Worm (Caenorhabditis elegans) whole organism, young adult: ENCODE data around the gene abu-9.

Experiments used
- B0035.1 ChIP-seq: sonication (generic microtip); optimal IDR thresholded peaks from 2 replicates; lab custom pipeline; 2016; ENCODE audit warnings: missing genetic modification characterization, mild to moderate bottlenecking, missing compliant biosample characterization, missing genotype, missing genetic modification reagents
- C06A6.2 ChIP-seq: fragments of 200-800 bp; sonication (Bioruptor generic); conservative IDR thresholded peaks from 2 replicates; pipeline ENCODE4 v1.3.6; 2022; ENCODE audit warnings: missing genetic modification characterization, missing compliant biosample characterization
- F10E7.11 ChIP-seq: sonication (generic microtip); optimal IDR thresholded peaks from 2 replicates; lab custom pipeline; 2017; ENCODE audit warnings: mild to moderate bottlenecking, missing genetic modification characterization, moderate library complexity, missing compliant biosample characterization
- F37B4.10 ChIP-seq: fragments of 200-800 bp; sonication (Bioruptor generic); IDR thresholded peaks from 2 replicates; pipeline ENCODE4 v1.3.6; 2022; ENCODE audit warnings: missing genetic modification characterization, missing compliant biosample characterization
- F49E8.2 ChIP-seq: sonication (generic microtip); optimal IDR thresholded peaks from 3 replicates; lab custom pipeline; 2017; ENCODE audit warnings: missing genetic modification characterization, mild to moderate bottlenecking, missing compliant biosample characterization, antibody characterized with exemption, moderate library complexity; ENCODE audit not compliant: insufficient read depth
- F57C9.4 ChIP-seq: sonication (generic microtip); optimal IDR thresholded peaks from 2 replicates; lab custom pipeline; 2017; ENCODE audit warnings: mild to moderate bottlenecking, missing genetic modification characterization, missing compliant biosample characterization
- T07F8.4 ChIP-seq: sonication (generic microtip); optimal IDR thresholded peaks from 2 replicates; lab custom pipeline; 2016; ENCODE audit warnings: mild to moderate bottlenecking, missing genetic modification characterization, moderate library complexity, missing compliant biosample characterization
- attf-5 ChIP-seq: fragments of 200-800 bp; sonication (Bioruptor generic); optimal IDR thresholded peaks from 2 replicates; lab custom pipeline; 2018; ENCODE audit warnings: mild to moderate bottlenecking, missing genetic modification characterization, missing compliant biosample characterization
- attf-6 ChIP-seq: fragments of 200-800 bp; sonication (Bioruptor generic); IDR thresholded peaks from 2 replicates; pipeline ENCODE4 v1.3.6; 2022; ENCODE audit warnings: missing genetic modification reagents, missing genetic modification characterization, missing compliant biosample characterization
- cebp-2 ChIP-seq: fragments of 200-800 bp; sonication (Bioruptor generic); IDR thresholded peaks from 2 replicates; pipeline ENCODE4 v1.3.6; 2022; ENCODE audit warnings: missing genetic modification characterization, missing compliant biosample characterization
- ceh-100 ChIP-seq: fragments of 200-800 bp; sonication (Bioruptor generic); IDR thresholded peaks from 2 replicates; pipeline ENCODE4 v1.3.6; 2022; ENCODE audit warnings: missing genetic modification reagents, missing genetic modification characterization, missing compliant biosample characterization
- ceh-40 ChIP-seq: fragments of 200-800 bp; sonication (Bioruptor generic); IDR thresholded peaks from 2 replicates; pipeline ENCODE4 v1.3.6; 2022; ENCODE audit warnings: missing genetic modification characterization, missing compliant biosample characterization
- ceh-91 ChIP-seq: fragments of 200-800 bp; sonication (Bioruptor generic); IDR thresholded peaks from 2 replicates; pipeline ENCODE4 v1.3.6; 2022; ENCODE audit warnings: missing genetic modification reagents, missing genetic modification characterization, missing compliant biosample characterization
- dox-1 ChIP-seq: fragments of 200-800 bp; sonication (Bioruptor generic); IDR thresholded peaks from 2 replicates; pipeline ENCODE4 v1.3.6; 2022; ENCODE audit warnings: missing genetic modification reagents, missing genetic modification characterization, missing compliant biosample characterization
- dpff-1 ChIP-seq: sonication (generic microtip); optimal IDR thresholded peaks from 2 replicates; lab custom pipeline; 2017; ENCODE audit warnings: mild to moderate bottlenecking, missing genetic modification characterization, missing compliant biosample characterization
- efl-1 ChIP-seq: fragments of 150-350 bp; optimal IDR thresholded peaks from 2 replicates; lab custom pipeline; 2014; ENCODE audit warnings: missing biosample characterization, missing genetic modification reagents, missing genetic modification characterization
- ekl-4 ChIP-seq: fragments of 200-800 bp; sonication (Bioruptor generic); IDR thresholded peaks from 2 replicates; pipeline ENCODE4 v1.3.6; 2022; ENCODE audit warnings: missing genetic modification reagents, missing genetic modification characterization, missing compliant biosample characterization
- let-607 ChIP-seq, 2 experiments: fragments of 200-800 bp in 1 of 2; sonication (Bioruptor generic) in 1 of 2; sonication (generic microtip) in 1 of 2; optimal IDR thresholded peaks; 2 replicates each; lab custom pipeline; 2016 to 2018; ENCODE audit warnings: mild to moderate bottlenecking in 2 of 2, missing compliant biosample characterization in 2 of 2, missing genetic modification characterization in 2 of 2, moderate library complexity in 2 of 2, missing genotype in 1 of 2
- lin-54 ChIP-seq: fragments of 200-800 bp; sonication (Bioruptor generic); optimal IDR thresholded peaks from 2 replicates; lab custom pipeline; 2018; ENCODE audit warnings: mild to moderate bottlenecking, missing genetic modification characterization, missing compliant biosample characterization
- madf-6 ChIP-seq: fragments of 200-800 bp; sonication (Bioruptor generic); IDR thresholded peaks from 2 replicates; pipeline ENCODE4 v1.3.6; 2022; ENCODE audit warnings: missing genetic modification reagents, missing genetic modification characterization, missing compliant biosample characterization
- mes-4 ChIP-seq: sonication (generic microtip); optimal IDR thresholded peaks from 2 replicates; lab custom pipeline; 2016; ENCODE audit warnings: missing genotype, missing genetic modification characterization, missing compliant biosample characterization
- nhr-27 ChIP-seq: fragments of 200-800 bp; sonication (Bioruptor generic); optimal IDR thresholded peaks from 2 replicates; lab custom pipeline; 2018; ENCODE audit warnings: mild to moderate bottlenecking, missing genetic modification characterization, moderate library complexity, missing compliant biosample characterization
- nhr-80 ChIP-seq: sonication (generic microtip); optimal IDR thresholded peaks from 2 replicates; lab custom pipeline; 2016; ENCODE audit warnings: missing genetic modification characterization, missing compliant biosample characterization
- nhr-90 ChIP-seq: sonication (generic microtip); optimal IDR thresholded peaks from 2 replicates; lab custom pipeline; 2016; ENCODE audit warnings: missing genotype, mild to moderate bottlenecking, missing genetic modification characterization, missing compliant biosample characterization
- somi-1 ChIP-seq: fragments of 200-800 bp; sonication (Bioruptor generic); optimal IDR thresholded peaks from 2 replicates; lab custom pipeline; 2018; ENCODE audit warnings: mild to moderate bottlenecking, missing genetic modification characterization, missing compliant biosample characterization
- sptf-2 ChIP-seq: fragments of 200-800 bp; sonication (Bioruptor generic); optimal IDR thresholded peaks from 2 replicates; lab custom pipeline; 2018; ENCODE audit warnings: mild to moderate bottlenecking, missing genetic modification characterization, missing compliant biosample characterization
- tbp1 ChIP-seq: fragments of 200-800 bp; sonication (Bioruptor generic); optimal IDR thresholded peaks from 2 replicates; lab custom pipeline; 2018; ENCODE audit warnings: mild to moderate bottlenecking, missing genetic modification characterization, missing compliant biosample characterization
- tbx-9 ChIP-seq: sonication (generic microtip); optimal IDR thresholded peaks from 2 replicates; lab custom pipeline; 2016; ENCODE audit warnings: borderline replicate concordance, missing genetic modification characterization, inconsistent platforms, missing compliant biosample characterization
- tlf-1 ChIP-seq: fragments of 200-800 bp; sonication (Bioruptor generic); optimal IDR thresholded peaks from 2 replicates; lab custom pipeline; 2018; ENCODE audit warnings: mild to moderate bottlenecking, missing genetic modification characterization, missing compliant biosample characterization
- zfh-2 ChIP-seq: fragments of 200-800 bp; sonication (Bioruptor generic); conservative IDR thresholded peaks from 2 replicates; pipeline ENCODE4 v1.3.6; 2022; ENCODE audit warnings: missing genetic modification reagents, missing genetic modification characterization, missing compliant biosample characterization
- ztf-3 ChIP-seq: fragments of 200-800 bp; sonication (Bioruptor generic); optimal IDR thresholded peaks from 2 replicates; lab custom pipeline; 2018; ENCODE audit warnings: mild to moderate bottlenecking, missing genetic modification characterization, missing compliant biosample characterization

Gene abu-9

ce11 chrX:8320889-8321288, 1.0 kb upstream of the abu-9 start, which contains the start of gene pqn-57:
Gene pqn-57 (minus strand): TSS chrX:8320989.
- no peak for TF ChIP-seq let-607 (tag; optimal IDR thresholded peaks at IDR 0.05; lab: Kevin White, UChicago)

DNA sequence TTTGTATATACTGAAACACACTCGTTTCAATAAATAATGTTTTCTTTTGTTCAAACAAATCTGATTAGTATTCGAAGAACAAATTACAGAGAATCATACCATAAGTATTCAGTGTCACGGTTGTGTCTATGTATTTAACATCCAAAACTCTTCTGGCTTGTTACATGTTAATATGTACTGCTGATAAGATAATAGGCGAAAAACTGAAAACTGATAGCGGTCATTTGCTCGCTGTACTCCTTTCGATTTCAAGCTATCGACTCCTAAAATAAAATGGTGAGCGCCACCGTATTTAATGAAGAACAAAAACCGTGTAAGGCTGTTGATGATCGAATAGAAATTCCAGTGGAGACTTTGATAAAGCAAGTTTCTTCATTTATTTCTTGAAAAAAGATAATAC, 1.5 kb downstream of the abu-9 start, which contains the start of gene R09F10.1:
Gene R09F10.1 (plus strand): TSS at position 222 of the 400 bp plus-strand sequence.
- TF ChIP-seq ztf-3 (GFP tag; lab: Kevin White, UChicago) (no peak), lin-54 (no peak), F10E7.11 (no peak), attf-5 (no peak), zfh-2 (GFP tag; lab: Robert Waterston, UW) (no peak), dox-1 (GFP tag; lab: Robert Waterston, UW) (peak; percentile 14; the same call in 1 of the 2 replicates), ceh-100 (GFP tag; lab: Robert Waterston, UW) (no peak), nhr-80 (tag; lab: Kevin White, UChicago) (peak; percentile 72), nhr-27 (tag; lab: Kevin White, UChicago) (no peak)

ce11 chrX:8326394-8326793, 4.5 kb downstream of the abu-9 start, which contains the start of gene R09F10.8:
Gene R09F10.8 (minus strand): TSS chrX:8326451.
- peak; percentile 41; the same call in 1 of the 2 replicates for TF ChIP-seq dox-1 (GFP tag; lab: Robert Waterston, UW)
- TF ChIP-seq somi-1 (GFP tag; lab: Kevin White, UChicago) = no peak
- TF ChIP-seq cebp-2 (GFP tag; lab: Robert Waterston, UW) = no peak
- peak; percentile 45; the same call in 1 of the 2 replicates for TF ChIP-seq madf-6
- TF ChIP-seq efl-1 = peak; percentile 32
- TF ChIP-seq ceh-91 (GFP tag; lab: Robert Waterston, UW) = no peak
- no peak for TF ChIP-seq mes-4

DNA sequence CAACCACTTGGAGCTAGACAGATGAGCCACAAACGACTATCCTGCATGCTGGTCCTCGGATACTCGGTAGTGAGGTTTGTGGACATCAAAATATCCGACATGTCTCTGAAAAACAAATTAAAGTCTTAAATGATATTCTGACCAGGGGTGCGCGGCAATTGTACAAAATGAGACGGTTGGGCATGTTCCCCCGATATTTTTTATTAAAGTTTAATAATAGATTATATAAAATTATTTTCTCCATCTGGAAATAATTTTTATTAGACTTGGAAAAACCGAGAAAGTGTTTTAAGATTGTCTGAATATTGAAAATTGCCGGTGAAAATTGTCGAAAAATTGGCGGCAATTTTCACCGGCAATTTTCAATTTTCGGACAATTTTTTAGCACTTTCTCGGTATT, 5.9 kb downstream of the abu-9 start, which contains the start of gene F55E10.4:
Gene F55E10.4 (minus strand): TSS at position 101 of the 400 bp plus-strand sequence.
- TF ChIP-seq nhr-90 (tag; lab: Kevin White, UChicago) (no peak), tbx-9 (tag; lab: Kevin White, UChicago) (no peak), F37B4.10 (GFP tag; lab: Robert Waterston, UW) (no peak), F49E8.2 (tag; lab: Kevin White, UChicago) (no peak), dpff-1 (tag; lab: Kevin White, UChicago) (no peak), tbp1 (GFP tag; lab: Kevin White, UChicago) (no peak), B0035.1 (no peak), somi-1 (GFP tag; lab: Kevin White, UChicago) (no peak), T07F8.4 (no peak)

DNA sequence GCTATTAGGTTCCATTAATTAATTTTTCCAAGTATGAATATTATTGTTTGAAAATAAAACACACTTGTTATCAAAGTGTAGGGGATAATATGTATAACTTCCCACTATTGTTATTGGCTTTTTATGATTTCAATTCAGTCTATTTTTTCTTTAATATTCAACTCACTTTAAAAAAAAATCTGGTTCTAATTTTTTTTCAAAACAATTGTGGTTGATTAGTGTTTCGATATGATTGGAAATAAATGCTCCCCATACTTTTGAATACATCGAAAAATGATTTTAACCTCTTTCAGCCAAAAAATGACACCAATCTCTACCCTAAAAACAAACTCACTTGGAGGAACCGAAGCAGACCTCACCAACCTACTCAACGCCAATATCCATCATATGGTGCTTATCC, 18.5 kb downstream of the abu-9 start, which contains the start of gene F55E10.2:
Gene F55E10.2 (plus strand): TSS at position 301 of the 400 bp plus-strand sequence.
- TF ChIP-seq nhr-80 (tag; lab: Kevin White, UChicago) (no peak), attf-6 (GFP tag; lab: Robert Waterston, UW) (no peak), ceh-40 (GFP tag; lab: Robert Waterston, UW) (no peak), F57C9.4 (tag; lab: Kevin White, UChicago) (no peak), B0035.1 (no peak), C06A6.2 (GFP tag; lab: Robert Waterston, UW) (no peak), ekl-4 (GFP tag; lab: Robert Waterston, UW) (no peak), tlf-1 (no peak), sptf-2 (GFP tag; lab: Kevin White, UChicago) (no peak)
